Fruit fly (Drosophila melanogaster): ENCODE results near the gene LysP.

The LysP gene

DNA sequence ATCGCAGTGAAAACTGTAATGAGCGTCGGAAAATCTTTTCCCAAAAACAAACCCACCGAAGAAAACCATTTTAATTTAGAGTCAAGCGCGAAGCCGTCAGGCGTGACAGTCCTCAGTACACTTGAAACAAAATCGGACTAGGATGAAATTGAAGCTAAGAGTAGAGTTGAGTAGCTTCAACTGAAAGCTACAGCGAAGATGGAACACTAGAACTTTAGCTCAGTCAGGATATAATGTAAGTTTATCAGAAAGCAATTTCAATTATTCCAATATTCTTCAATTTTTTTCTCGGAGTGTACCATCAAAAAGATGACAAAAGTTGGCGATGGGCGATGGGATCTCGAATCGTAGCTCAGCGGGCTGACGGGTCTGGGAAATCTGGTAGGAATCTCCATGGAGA lies 2.0 kb downstream of the LysP start:
- TF ChIP-seq CTCF (optimal IDR thresholded peaks at IDR 0.05) (no peak), CG8478 (optimal IDR thresholded peaks at IDR 0.05) (no peak)

dm6 chr3L:1212571-1212970 lies 5.9 kb downstream of the LysP start, which contains the start of gene LysE:
TSS of gene LysE (plus strand) at chr3L:1212827.
- no peak for TF ChIP-seq CG8478 (optimal IDR thresholded peaks at IDR 0.05)
- TF ChIP-seq CTCF (optimal IDR thresholded peaks at IDR 0.05), result no peak

DNA sequence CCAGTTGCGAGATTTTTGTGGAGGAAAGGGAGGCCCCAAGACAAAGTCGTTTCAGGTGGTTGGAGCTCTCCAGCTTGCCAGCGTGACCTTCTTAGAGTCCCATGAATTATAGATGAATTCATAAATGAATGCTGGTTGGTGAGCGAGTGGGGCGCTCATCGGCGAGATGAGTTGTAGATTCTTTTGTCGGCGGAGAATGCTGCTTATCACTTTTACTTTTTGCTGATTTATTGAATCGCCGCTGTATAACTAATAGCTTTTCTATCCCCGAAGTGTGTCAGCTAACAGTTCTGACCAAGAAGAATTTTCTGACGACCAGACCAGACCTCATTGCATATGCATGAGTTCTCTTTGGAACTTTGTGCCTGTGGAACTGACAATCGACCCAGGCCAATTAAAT lies 6.4 kb downstream of the LysP start:
- TF ChIP-seq CTCF (optimal IDR thresholded peaks at IDR 0.05) (no peak), CG8478 (optimal IDR thresholded peaks at IDR 0.05) (no peak)

- TF ChIP-seq CTCF (optimal IDR thresholded peaks at IDR 0.05), result no peak
- TF ChIP-seq CG8478 (optimal IDR thresholded peaks at IDR 0.05), result no peak
Measured at dm6 chr3L:1211096-1211495, 7.4 kb downstream of the LysP start, which contains the start of gene LysD. TSS of gene LysD (minus strand) at chr3L:1211196.

dm6 chr3L:1208206-1208605 lies 10.3 kb downstream of the LysP start:
- TF ChIP-seq CG8478 (optimal IDR thresholded peaks at IDR 0.05) (no peak), CTCF (optimal IDR thresholded peaks at IDR 0.05) (no peak)

dm6 chr3L:1206682-1207421 lies 11.6 kb downstream of the LysP start, which contains the start of gene LysB:
TSS of gene LysB (plus strand) at chr3L:1207371.
- TF ChIP-seq CG8478 (optimal IDR thresholded peaks at IDR 0.05), result no peak
- TF ChIP-seq CTCF (optimal IDR thresholded peaks at IDR 0.05), result peak in 1 of 2 experiments; percentile 36

DNA sequence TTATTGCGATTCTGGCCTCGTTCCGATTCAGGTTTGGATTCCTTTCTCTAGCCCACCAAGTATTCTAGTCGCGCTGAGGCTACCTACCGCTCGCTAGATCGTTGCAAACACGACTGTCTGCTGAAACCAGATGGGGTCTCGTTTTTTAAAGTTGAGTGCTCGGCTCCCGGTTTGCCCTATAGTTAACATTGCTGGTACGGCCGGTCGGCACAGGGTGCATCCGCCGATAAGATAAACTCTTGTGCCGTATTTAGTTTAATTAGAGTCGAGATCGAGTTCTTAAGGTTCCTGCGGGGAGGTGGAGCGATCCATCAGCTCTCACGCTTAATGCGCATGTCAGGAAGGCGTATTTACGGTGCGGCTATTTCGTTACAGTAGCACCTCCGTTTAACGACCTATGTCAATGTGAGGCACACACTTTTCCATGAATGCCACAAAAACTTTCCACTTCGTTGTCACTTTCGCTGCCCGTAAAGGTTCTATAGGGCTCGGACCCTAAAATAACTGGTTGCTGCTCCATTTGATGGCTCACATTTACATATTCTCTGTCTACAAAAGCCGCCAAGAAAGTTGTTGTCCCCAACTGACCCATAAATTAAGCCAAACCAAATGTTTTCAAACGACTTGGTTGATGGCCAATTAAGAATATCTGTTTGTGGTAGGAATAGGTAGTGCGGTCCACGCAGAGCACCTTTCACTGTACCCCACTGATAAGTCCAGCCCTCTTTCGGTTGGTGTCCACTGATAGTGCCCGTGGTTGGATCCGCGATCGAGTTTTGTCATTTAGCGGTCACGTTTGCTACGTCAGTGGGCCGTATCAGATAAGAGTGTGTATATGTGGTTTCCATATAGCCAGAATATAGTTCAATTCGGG lies 13.6 kb downstream of the LysP start, which contains the start of gene CG9119:
CG9119 (minus strand) TSS at position 122 of the 874 bp plus-strand sequence.
- TF ChIP-seq CG8478 (optimal IDR thresholded peaks at IDR 0.05) (no peak), CTCF (optimal IDR thresholded peaks at IDR 0.05) (no peak)

DNA sequence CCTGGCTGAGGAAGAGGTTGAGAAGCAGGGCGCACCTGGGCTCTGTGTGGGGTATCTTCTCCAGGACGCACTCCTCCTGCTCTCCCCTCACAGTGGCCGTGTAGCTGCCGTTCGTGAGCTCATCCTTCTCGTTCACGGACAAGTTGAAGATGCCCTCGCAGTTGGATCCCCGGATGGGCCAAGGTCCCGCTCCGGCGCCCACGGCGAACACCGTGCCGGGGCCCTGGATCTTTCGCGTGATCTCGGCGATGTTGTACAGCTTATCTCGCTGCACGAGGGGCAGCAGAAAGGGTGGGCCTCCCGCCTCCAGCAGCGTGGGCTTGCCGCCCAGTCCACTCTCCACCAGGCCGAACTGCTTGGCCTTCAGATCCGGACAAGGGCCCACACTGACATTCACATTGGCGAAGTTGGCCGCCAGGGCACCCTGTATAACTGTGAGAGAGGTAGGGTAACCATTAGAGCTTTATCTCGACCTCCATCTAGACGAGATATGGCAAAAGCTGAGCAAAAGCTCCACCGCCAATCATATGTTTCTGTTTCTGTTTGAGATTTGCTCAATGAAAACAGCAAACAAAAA lies 14.6 kb downstream of the LysP start:
- TF ChIP-seq CTCF (optimal IDR thresholded peaks at IDR 0.05) (no peak), CG8478 (optimal IDR thresholded peaks at IDR 0.05) (no peak)

- no peak for TF ChIP-seq CG8478 (optimal IDR thresholded peaks at IDR 0.05)
- no peak for TF ChIP-seq CTCF (optimal IDR thresholded peaks at IDR 0.05)
Measured at dm6 chr3L:1202588-1203195, 15.8 kb downstream of the LysP start, which contains the start of gene meep. TSS of gene meep (minus strand) at chr3L:1203036.

dm6 chr3L:1200357-1201051 lies 18.0 kb downstream of the LysP start, which contains the start of gene mwh:
TSS of gene mwh (plus strand) at chr3L:1200786.
- no peak for TF ChIP-seq CTCF (optimal IDR thresholded peaks at IDR 0.05)

dm6 chr3L:1195868-1196552 lies 22.5 kb downstream of the LysP start, which contains the start of gene Aplip1:
TSS of gene Aplip1 (plus strand) at chr3L:1196317.
- no peak for TF ChIP-seq CG8478 (optimal IDR thresholded peaks at IDR 0.05)
- TF ChIP-seq CTCF (optimal IDR thresholded peaks at IDR 0.05), result no peak

- TF ChIP-seq CG8478 (optimal IDR thresholded peaks at IDR 0.05), result no peak
- TF ChIP-seq CTCF (optimal IDR thresholded peaks at IDR 0.05), result no peak
Measured at dm6 chr3L:1195202-1195601, 23.3 kb downstream of the LysP start, which contains the start of gene LysX. TSS of gene LysX (minus strand) at chr3L:1195302.

DNA sequence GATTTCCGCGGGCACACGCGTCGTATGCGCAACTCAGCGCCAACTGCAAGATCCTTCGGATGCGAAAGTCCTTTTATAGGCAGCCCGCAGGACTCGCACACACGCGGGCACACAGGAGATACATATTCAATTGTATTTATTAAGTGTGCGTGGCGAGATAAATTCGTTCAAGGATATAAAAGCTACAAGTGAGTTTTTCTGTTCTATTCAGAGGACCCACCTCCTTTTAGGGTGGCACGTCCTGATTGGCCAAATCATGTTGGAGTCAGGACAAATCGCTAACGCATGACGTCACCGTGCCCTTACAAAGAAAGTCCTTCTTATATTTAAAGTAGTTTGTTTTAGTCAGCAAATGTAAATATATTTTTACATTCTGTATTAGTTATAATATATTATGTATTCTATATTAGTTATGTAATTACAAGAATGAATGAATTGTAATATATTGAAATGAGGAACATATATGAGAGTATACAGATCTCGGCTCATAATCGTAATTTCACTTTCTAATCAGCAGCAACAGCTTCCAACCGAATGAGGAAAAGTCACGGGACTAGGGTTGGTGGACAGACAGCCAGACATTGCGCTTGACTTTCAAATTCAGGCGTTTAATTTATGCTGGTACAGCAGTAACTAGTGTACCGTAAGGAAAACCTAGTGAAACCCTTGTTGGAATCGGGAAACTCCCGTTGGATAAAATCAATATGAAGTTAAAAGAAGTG lies 25.2 kb downstream of the LysP start, which contains the start of gene Trhn:
Trhn (minus strand) TSS at position 51 of the 722 bp plus-strand sequence.
- TF ChIP-seq CTCF (optimal IDR thresholded peaks at IDR 0.05) (no peak), CG8478 (optimal IDR thresholded peaks at IDR 0.05) (no peak)

Measured in S2 (cell line).